Fruit fly (Drosophila melanogaster) ovary, adult (tissue): ENCODE measurements around the gene CG14420.

Source experiments
- CG17801 ChIP-seq: fragments of 200-800 bp; optimal IDR thresholded peaks from 2 replicates; lab custom pipeline; 2019; ENCODE audit warnings: missing biosample characterization, mild to moderate bottlenecking, missing genetic modification characterization, moderate library complexity; ENCODE audit not compliant: partially characterized antibody

Gene CG14420

DNA sequence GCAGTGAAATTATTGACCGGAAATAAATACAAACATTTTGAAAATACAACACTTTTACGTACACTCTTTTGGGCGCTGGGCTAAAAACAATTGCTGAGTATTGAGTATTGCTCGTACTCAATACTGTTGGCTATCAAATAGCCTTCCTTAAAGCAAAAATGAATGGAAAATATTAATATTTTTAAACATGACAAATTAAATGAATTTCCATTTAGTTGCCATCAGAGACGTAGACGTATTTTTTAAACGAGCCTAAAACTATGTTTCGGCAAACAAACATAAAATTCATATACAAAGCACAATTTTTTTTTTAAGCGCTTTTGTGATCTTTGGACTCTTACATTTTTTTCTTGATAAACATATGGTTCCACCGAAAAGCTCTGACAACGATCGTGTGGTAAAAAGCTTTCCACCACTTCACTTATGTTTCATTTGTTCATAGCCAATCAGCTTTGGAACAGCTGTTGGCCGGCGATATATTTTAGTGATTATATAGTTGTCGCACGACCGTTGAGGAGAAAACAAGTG is 9.0 kb downstream of the CG14420 start, which contains the start of gene CG3603:
Gene CG3603, plus strand, starts transcription at position 490 of the 528 bp plus-strand sequence.
- peak; percentile 93 for TF ChIP-seq CG17801

- TF ChIP-seq CG17801, result no peak
Measured at dm6 chrX:2949114-2949513, 10.5 kb downstream of the CG14420 start.

dm6 chrX:2951637-2952036 is 13.0 kb downstream of the CG14420 start:
- no peak for TF ChIP-seq CG17801

DNA sequence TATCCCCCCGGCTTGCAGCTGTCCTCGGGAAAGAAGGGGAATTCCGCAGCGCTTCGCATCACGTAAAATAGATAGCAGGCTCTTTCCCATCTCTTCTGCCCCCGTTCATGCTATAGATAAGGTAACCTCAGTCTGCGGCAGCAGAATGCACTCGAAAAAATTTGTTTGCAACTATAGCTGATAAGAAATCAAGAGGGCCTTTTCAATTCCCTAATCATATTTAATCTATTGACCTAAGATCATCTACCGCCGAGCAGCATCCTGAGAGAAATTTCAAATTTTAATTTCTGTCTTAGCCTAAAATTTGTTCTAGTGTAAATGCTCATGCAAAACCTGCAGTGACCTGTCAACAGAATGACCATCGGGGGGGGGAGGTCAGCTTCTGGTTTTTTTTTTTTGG is 18.0 kb downstream of the CG14420 start:
- no peak for TF ChIP-seq CG17801

DNA sequence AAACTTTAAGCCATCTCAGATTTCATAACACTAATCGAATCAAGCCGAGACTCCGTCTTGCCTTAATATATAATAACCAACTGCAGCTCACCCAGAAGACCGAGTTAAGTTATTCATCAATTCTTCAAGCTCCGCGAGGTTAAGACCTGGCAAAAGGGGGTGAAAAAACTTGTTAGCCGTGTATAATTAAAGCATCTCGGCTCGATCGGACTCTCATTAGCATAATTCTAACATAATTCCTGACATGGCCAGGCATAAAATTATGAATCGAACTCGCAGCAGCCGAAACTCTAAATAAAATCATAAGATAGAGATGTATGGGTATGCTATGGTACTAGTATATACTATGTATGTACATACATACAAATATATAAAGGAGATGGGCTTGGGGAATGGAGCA is 24.5 kb downstream of the CG14420 start:
- no peak for TF ChIP-seq CG17801

DNA sequence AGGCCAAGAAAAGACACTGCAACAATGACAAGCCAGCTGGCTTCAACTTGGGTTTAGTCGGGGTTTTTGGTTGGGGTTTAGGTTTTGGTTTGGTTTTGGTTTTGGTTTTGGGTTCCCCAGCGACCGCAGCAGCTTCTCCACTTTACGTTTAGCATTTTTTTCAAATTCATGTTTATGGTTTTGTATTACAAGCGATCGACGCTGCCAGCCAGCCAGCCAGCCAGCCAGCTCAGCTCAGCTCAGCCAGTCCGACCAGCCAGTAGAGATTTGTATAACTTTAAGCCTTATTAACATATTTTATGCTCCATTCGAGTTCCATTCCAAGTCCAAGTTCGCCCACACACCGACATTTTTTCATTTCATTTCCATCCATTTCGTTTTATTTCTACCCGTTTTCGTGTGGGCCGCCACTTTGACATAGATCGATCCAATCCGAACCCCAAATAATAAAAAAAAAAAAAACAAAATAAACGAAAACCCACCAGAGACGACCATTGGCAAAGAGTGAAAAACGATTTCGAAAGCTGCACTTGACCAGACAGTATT is 25.2 kb downstream of the CG14420 start:
- no peak for TF ChIP-seq CG17801

- no peak for TF ChIP-seq CG17801
Measured at dm6 chrX:2964678-2965231, 26.1 kb downstream of the CG14420 start.

DNA sequence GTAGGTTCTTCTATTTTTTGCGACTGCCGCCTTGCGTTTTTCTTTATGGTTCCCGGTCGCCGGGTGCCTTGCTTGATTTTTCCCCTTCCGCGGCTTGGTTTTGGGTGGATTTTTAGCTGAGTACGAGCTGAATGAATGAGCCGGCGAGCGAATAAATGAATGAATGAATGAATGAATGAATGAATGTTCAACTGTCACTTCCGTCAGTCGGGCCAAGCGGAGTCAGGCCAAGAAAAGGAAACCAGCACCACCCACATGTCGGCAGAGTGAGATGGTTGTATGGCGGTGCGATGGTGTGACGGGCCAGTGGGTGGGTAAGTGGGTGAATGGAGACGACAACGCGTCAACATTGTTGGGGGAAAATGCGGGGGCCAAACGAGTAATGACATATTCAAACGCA is 30.4 kb downstream of the CG14420 start:
- no peak for TF ChIP-seq CG17801

dm6 chrX:2973593-2973992 is 34.9 kb downstream of the CG14420 start, which contains the start of gene rst:
TSS of gene rst (minus strand) at chrX:2973834.
- TF ChIP-seq CG17801, result no peak

DNA sequence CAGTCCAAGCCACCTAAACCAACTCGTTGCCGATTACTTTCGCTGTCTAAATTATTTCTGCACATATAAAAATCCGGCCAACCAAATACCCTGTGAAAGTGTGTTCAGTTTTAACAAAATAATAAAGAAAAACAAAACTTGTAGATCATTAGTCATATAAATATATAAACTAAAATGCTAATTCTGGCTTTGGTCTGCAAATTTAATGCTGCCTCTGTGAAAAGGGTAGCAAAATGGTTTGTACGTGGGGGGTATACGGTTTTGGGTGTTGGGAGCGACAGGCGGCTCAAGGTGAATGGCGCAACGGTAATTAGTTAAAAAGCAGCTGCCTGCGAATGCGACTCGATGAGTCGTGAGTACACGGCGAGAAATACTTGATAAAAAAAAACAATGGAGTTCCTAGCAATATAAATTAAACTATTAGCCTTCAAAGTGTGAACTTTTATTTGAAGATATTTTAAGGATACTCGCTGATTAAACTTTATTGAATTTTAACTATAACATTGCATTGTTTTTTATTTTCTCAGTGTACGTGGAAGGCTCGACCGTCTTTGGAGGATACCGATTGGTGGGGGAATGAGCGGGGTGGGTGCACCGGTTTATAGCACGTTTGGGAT is 39.3 kb downstream of the CG14420 start:
- TF ChIP-seq CG17801, result no peak

DNA sequence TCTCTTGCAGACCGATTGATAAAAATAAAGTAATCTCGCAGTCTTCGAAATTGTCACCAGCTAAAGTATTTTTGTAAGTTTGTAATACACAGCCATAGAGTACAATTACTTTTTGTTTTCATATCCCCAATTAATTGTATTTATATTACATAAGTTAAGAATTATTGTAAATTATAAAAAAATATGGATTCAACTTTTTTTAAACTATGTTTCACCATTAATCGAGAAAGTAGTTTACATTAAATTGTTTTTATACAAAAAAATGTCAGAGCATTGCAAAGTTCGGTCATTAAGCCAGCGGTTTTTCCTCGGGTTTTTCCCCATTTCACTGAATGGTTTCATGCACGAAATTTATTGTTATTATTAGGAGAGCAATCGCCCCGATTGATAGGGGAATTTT is 41.6 kb downstream of the CG14420 start:
- TF ChIP-seq CG17801, result no peak

DNA sequence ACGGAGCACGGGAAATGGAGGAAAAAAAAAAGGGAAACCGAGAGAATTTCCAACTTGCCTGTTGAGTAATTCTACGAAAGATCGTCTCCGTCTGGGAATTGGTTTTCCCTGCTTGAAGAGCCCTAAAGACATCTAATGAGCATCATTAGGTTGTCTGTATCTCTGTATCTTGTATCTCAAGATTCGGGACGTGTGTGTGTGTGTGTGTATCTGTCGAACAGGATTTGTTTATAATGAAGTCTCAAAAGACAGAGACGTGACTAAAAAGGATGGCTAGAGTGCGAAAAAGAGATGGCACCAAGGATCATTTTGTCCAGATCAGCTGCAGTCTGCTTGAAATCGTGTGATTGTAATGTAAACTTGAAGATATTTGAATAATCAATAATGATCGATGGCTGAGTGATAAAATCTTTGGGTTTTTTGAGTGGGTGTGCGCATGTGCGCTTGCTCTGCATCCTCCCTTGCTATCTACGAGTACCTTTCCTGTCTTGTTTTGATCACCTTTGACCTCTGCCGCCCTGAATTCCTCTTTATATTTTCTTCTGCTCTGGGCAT is 43.9 kb downstream of the CG14420 start:
- TF ChIP-seq CG17801, result no peak

- no peak for TF ChIP-seq CG17801
Measured at dm6 chrX:2984902-2985772, 46.5 kb downstream of the CG14420 start.

dm6 chrX:2987320-2987719 is 48.7 kb downstream of the CG14420 start:
- no peak for TF ChIP-seq CG17801

DNA sequence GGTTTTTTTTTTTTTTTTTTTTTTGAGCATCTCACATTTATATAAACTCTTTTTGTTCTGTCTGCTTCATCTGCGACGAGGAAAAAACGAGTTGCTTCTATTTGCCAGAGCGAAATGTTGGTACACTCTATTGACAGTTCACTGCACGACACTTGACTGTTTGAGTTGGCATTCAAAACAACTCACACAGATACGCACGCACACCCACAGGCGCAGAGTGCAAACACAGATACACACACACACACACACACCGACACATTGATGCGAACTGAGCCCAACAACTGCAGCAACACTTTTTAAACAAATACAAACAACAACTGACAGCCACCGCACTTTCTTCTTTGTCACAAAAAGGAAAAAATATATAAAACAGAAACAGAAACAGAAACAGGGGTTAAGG is 50.7 kb downstream of the CG14420 start:
- TF ChIP-seq CG17801, result no peak
